Worm (Caenorhabditis elegans): ENCODE results near the gene M03B6.5.

ce11 chrX:13893256-13893655 lies 49.5 kb downstream of the M03B6.5 start, which contains the start of gene sra-37:
- no peak for TF ChIP-seq W03F9.2 (tag; optimal IDR thresholded peaks at IDR 0.05)
- TF ChIP-seq him-1 (tag; optimal IDR thresholded peaks at IDR 0.05): no peak
- no peak for TF ChIP-seq dao-5 (tag; optimal IDR thresholded peaks at IDR 0.05)
